Fruit fly (Drosophila melanogaster) whole organism, embryonic: ENCODE measurements around the gene Pdhb.

Experiments used
- Blimp-1 ChIP-seq: fragments of 200-800 bp; sonication (Bioruptor generic); optimal IDR thresholded peaks from 3 replicates; lab custom pipeline; 2018; ENCODE audit warnings: missing biosample characterization, missing genetic modification characterization, mild to moderate bottlenecking, moderate library complexity, missing genetic modification reagents
- Bteb2 ChIP-seq: fragments of 200-800 bp; sonication (Bioruptor generic); optimal IDR thresholded peaks from 2 replicates; lab custom pipeline; 2016; ENCODE audit warnings: missing biosample characterization, missing genetic modification characterization
- CG10366 ChIP-seq: fragments of 200-800 bp; sonication (Bioruptor generic); IDR thresholded peaks from 2 replicates; pipeline ENCODE4 v1.3.6; 2022; ENCODE audit warnings: missing biosample characterization, missing genetic modification characterization
- CG11093 ChIP-seq: fragments of 200-800 bp; sonication (Bioruptor generic); IDR thresholded peaks from 3 replicates; pipeline ENCODE4 v1.3.6; 2022; ENCODE audit warnings: missing biosample characterization, missing genetic modification characterization
- CG14965 ChIP-seq: fragments of 200-800 bp; sonication (Bioruptor generic); optimal IDR thresholded peaks from 2 replicates; lab custom pipeline; 2016; ENCODE audit warnings: missing biosample characterization, missing genetic modification characterization, borderline replicate concordance
- CG15479 ChIP-seq: fragments of 200-800 bp; sonication (Bioruptor generic); optimal IDR thresholded peaks from 3 replicates; lab custom pipeline; 2019; ENCODE audit warnings: missing biosample characterization, mild to moderate bottlenecking, missing genetic modification characterization, moderate library complexity
- CG18262 ChIP-seq: fragments of 200-800 bp; optimal IDR thresholded peaks from 3 replicates; lab custom pipeline; 2019; ENCODE audit warnings: missing biosample characterization, mild to moderate bottlenecking, missing genetic modification characterization, moderate library complexity
- CG18619 ChIP-seq: fragments of 200-800 bp; sonication (Bioruptor generic); optimal IDR thresholded peaks from 3 replicates; lab custom pipeline; 2017; ENCODE audit warnings: missing biosample characterization, mild to moderate bottlenecking, missing genetic modification characterization
- CG2202 ChIP-seq: fragments of 200-800 bp; sonication (Bioruptor generic); optimal IDR thresholded peaks from 2 replicates; lab custom pipeline; 2018; ENCODE audit warnings: missing biosample characterization, mild to moderate bottlenecking, missing genetic modification characterization
- CG30020 ChIP-seq: fragments of 200-800 bp; optimal IDR thresholded peaks from 2 replicates; lab custom pipeline; 2019; ENCODE audit warnings: missing biosample characterization, mild to moderate bottlenecking, missing genetic modification characterization, moderate library complexity
- CG32767 ChIP-seq: fragments of 200-800 bp; sonication (Bioruptor generic); IDR thresholded peaks from 2 replicates; pipeline ENCODE4 v1.3.6; 2022; ENCODE audit warnings: missing biosample characterization, missing genetic modification characterization
- CG4360 ChIP-seq: fragments of 200-800 bp; sonication (Bioruptor generic); IDR thresholded peaks from 2 replicates; pipeline ENCODE4 v1.3.6; 2022; ENCODE audit warnings: missing biosample characterization, missing genetic modification characterization
- CG4707 ChIP-seq: fragments of 200-800 bp; sonication (Bioruptor generic); optimal IDR thresholded peaks from 2 replicates; lab custom pipeline; 2018; ENCODE audit warnings: missing biosample characterization, mild to moderate bottlenecking, missing genetic modification characterization, moderate library complexity
- CG6272 ChIP-seq: fragments of 200-800 bp; sonication (Bioruptor generic); IDR thresholded peaks from 2 replicates; pipeline ENCODE4 v1.3.6; 2022; ENCODE audit warnings: missing biosample characterization, missing genetic modification characterization
- CG7987 ChIP-seq: fragments of 200-800 bp; sonication (Bioruptor generic); optimal IDR thresholded peaks from 2 replicates; lab custom pipeline; 2018; ENCODE audit warnings: missing biosample characterization, mild to moderate bottlenecking, missing genetic modification characterization, moderate library complexity
- CG8290 ChIP-seq, 3 experiments: fragments of 200-800 bp; sonication (Bioruptor generic); optimal IDR thresholded peaks; 2 replicates each; lab custom pipeline; 2016 to 2019; ENCODE audit warnings: missing biosample characterization in 3 of 3, missing genetic modification characterization in 3 of 3, mild to moderate bottlenecking in 2 of 3, moderate library complexity in 1 of 3
- CG9215 ChIP-seq: fragments of 200-800 bp; sonication (Bioruptor generic); IDR thresholded peaks from 2 replicates; pipeline ENCODE4 v1.3.6; 2022; ENCODE audit warnings: missing biosample characterization, missing genetic modification characterization
- Deaf1 ChIP-seq: fragments of 200-800 bp; optimal IDR thresholded peaks from 3 replicates; lab custom pipeline; 2019; ENCODE audit warnings: missing biosample characterization, mild to moderate bottlenecking, missing genetic modification characterization, moderate library complexity
- E2f2 ChIP-seq: fragments of 200-800 bp; sonication (Bioruptor generic); IDR thresholded peaks from 2 replicates; pipeline ENCODE4 v1.3.6; 2022; ENCODE audit warnings: missing biosample characterization, missing genetic modification characterization
- HmgD ChIP-seq: fragments of 200-800 bp; sonication (Bioruptor generic); optimal IDR thresholded peaks from 3 replicates; lab custom pipeline; 2016; ENCODE audit warnings: missing biosample characterization, missing genetic modification characterization
- HmgZ ChIP-seq: fragments of 200-800 bp; sonication (Bioruptor generic); optimal IDR thresholded peaks from 2 replicates; lab custom pipeline; 2018; ENCODE audit warnings: missing biosample characterization, mild to moderate bottlenecking, missing genetic modification characterization
- Hr3 ChIP-seq: fragments of 200-800 bp; sonication (Bioruptor generic); optimal IDR thresholded peaks from 3 replicates; lab custom pipeline; 2016; ENCODE audit warnings: missing biosample characterization, missing genetic modification characterization
- Nf-YC ChIP-seq: fragments of 200-800 bp; optimal IDR thresholded peaks from 3 replicates; lab custom pipeline; 2019; ENCODE audit warnings: missing biosample characterization, mild to moderate bottlenecking, missing genetic modification characterization, moderate library complexity
- Sox100B ChIP-seq: fragments of 200-800 bp; sonication (Bioruptor generic); optimal IDR thresholded peaks from 3 replicates; lab custom pipeline; 2018; ENCODE audit warnings: missing biosample characterization, mild to moderate bottlenecking, missing genetic modification characterization
- Taf1 ChIP-seq: fragments of 200-800 bp; sonication (Bioruptor generic); IDR thresholded peaks from 2 replicates; pipeline ENCODE4 v1.3.6; 2022; ENCODE audit warnings: missing biosample characterization, missing genetic modification characterization
- abd-A ChIP-seq: fragments of 200-800 bp; sonication (Bioruptor generic); optimal IDR thresholded peaks from 3 replicates; lab custom pipeline; 2019; ENCODE audit warnings: missing biosample characterization, mild to moderate bottlenecking, missing genetic modification characterization, moderate library complexity
- bbx ChIP-seq: fragments of 200-800 bp; sonication (Bioruptor generic); IDR thresholded peaks from 2 replicates; pipeline ENCODE4 v1.3.6; 2022; ENCODE audit warnings: missing biosample characterization, missing genetic modification characterization; ENCODE audit not compliant: partially characterized antibody
- bcd ChIP-seq: fragments of 200-800 bp; sonication (Bioruptor generic); optimal IDR thresholded peaks from 2 replicates; lab custom pipeline; 2017; ENCODE audit warnings: missing biosample characterization, mild to moderate bottlenecking, missing genetic modification characterization
- dan ChIP-seq: fragments of 200-800 bp; sonication (Bioruptor generic); IDR thresholded peaks from 2 replicates; pipeline ENCODE4 v1.3.6; 2022; ENCODE audit warnings: missing biosample characterization, missing genetic modification characterization
- ems ChIP-seq: fragments of 200-800 bp; sonication (Bioruptor generic); optimal IDR thresholded peaks from 3 replicates; lab custom pipeline; 2016; ENCODE audit warnings: missing biosample characterization, missing genetic modification characterization
- ham ChIP-seq: fragments of 200-800 bp; sonication (Bioruptor generic); IDR thresholded peaks from 2 replicates; pipeline ENCODE4 v1.3.6; 2022; ENCODE audit warnings: missing biosample characterization, missing genetic modification characterization
- her ChIP-seq: fragments of 200-800 bp; sonication (Bioruptor generic); optimal IDR thresholded peaks from 2 replicates; lab custom pipeline; 2016; ENCODE audit warnings: missing biosample characterization, missing genetic modification characterization
- hth ChIP-seq: fragments of >200 bp; optimal IDR thresholded peaks from 2 replicates; lab custom pipeline; 2017; ENCODE audit warnings: inconsistent platforms
- insv ChIP-seq, 2 experiments: fragments of 200-800 bp; sonication (Bioruptor generic); optimal IDR thresholded peaks; 3 replicates each; lab custom pipeline; 2016 to 2018; ENCODE audit warnings: missing biosample characterization in 2 of 2, missing genetic modification characterization in 2 of 2
- klu ChIP-seq: fragments of 200-800 bp; sonication (Bioruptor generic); IDR thresholded peaks from 2 replicates; pipeline ENCODE4 v1.3.6; 2022; ENCODE audit warnings: missing biosample characterization, missing genetic modification characterization
- kni ChIP-seq: fragments of 200-800 bp; sonication (Bioruptor generic); optimal IDR thresholded peaks from 3 replicates; lab custom pipeline; 2017; ENCODE audit warnings: mild to moderate bottlenecking, missing biosample characterization, missing genetic modification reagents, missing genetic modification characterization
- mam ChIP-seq: fragments of 200-800 bp; sonication (Bioruptor generic); optimal IDR thresholded peaks from 3 replicates; lab custom pipeline; 2016; ENCODE audit warnings: missing biosample characterization, missing genetic modification characterization
- mirr ChIP-seq: fragments of 200-800 bp; sonication (Bioruptor generic); optimal IDR thresholded peaks from 3 replicates; lab custom pipeline; 2018; ENCODE audit warnings: missing biosample characterization, mild to moderate bottlenecking, missing genetic modification characterization
- pita ChIP-seq: fragments of 200-800 bp; sonication (Bioruptor generic); optimal IDR thresholded peaks from 2 replicates; lab custom pipeline; 2017; ENCODE audit warnings: missing biosample characterization, mild to moderate bottlenecking, missing genetic modification characterization
- pros ChIP-seq: fragments of 200-800 bp; sonication (Bioruptor generic); optimal IDR thresholded peaks from 3 replicates; lab custom pipeline; 2019; ENCODE audit warnings: missing biosample characterization, mild to moderate bottlenecking, missing genetic modification characterization, moderate library complexity
- sc ChIP-seq, 3 experiments: fragments of >200 bp in 2 of 3; fragments of 200-800 bp in 1 of 3; sonication (Bioruptor generic) in 1 of 3; optimal IDR thresholded peaks; 2 replicates in 2 of 3; 3 replicates in 1 of 3; lab custom pipeline; 2017; ENCODE audit warnings: mild to moderate bottlenecking in 1 of 3, missing biosample characterization in 1 of 3, missing genetic modification characterization in 1 of 3, missing genetic modification reagents in 1 of 3
- sd ChIP-seq: fragments of 200-800 bp; sonication (Bioruptor generic); optimal IDR thresholded peaks from 3 replicates; lab custom pipeline; 2018; ENCODE audit warnings: missing biosample characterization, mild to moderate bottlenecking, missing genetic modification characterization, moderate library complexity
- sens-2 ChIP-seq: fragments of 200-800 bp; sonication (Bioruptor generic); IDR thresholded peaks from 2 replicates; pipeline ENCODE4 v1.3.6; 2022; ENCODE audit warnings: missing biosample characterization, missing genetic modification characterization
- tio ChIP-seq: fragments of 200-800 bp; sonication (Bioruptor generic); optimal IDR thresholded peaks from 2 replicates; lab custom pipeline; 2017; ENCODE audit warnings: missing biosample characterization, missing genetic modification characterization, inconsistent platforms
- trem ChIP-seq: fragments of 200-800 bp; optimal IDR thresholded peaks from 3 replicates; lab custom pipeline; 2019; ENCODE audit warnings: missing biosample characterization, mild to moderate bottlenecking, missing genetic modification characterization, moderate library complexity
- twi ChIP-seq: fragments of 200-800 bp; optimal IDR thresholded peaks from 2 replicates; lab custom pipeline; 2019; ENCODE audit warnings: missing biosample characterization, mild to moderate bottlenecking, missing genetic modification characterization, moderate library complexity
- usp ChIP-seq: fragments of >200 bp; optimal IDR thresholded peaks from 2 replicates; lab custom pipeline; 2017; ENCODE audit warnings: missing biosample characterization, missing genetic modification characterization
- vnd ChIP-seq: fragments of 200-800 bp; sonication (Bioruptor generic); IDR thresholded peaks from 3 replicates; pipeline ENCODE4 v1.3.6; 2022; ENCODE audit warnings: missing biosample characterization, missing genetic modification characterization; ENCODE audit not compliant: partially characterized antibody
- vvl ChIP-seq: fragments of 200-800 bp; sonication (Bioruptor generic); IDR thresholded peaks from 2 replicates; pipeline ENCODE4 v1.3.6; 2022; ENCODE audit warnings: missing biosample characterization, missing genetic modification characterization

Pdhb gene

dm6 chr3R:29069208-29070072 lies 43.4 kb upstream of the Pdhb start (continued):
- TF ChIP-seq sd (tag; lab: Kevin White, UChicago) (no peak), Blimp-1 (GFP tag; lab: Kevin White, UChicago) (no peak), Deaf1 (tag; lab: Kevin White, UChicago) (peak; percentile 5), her (no peak), usp (no peak), CG18619 (no peak), ham (GFP tag; lab: Robert Waterston, UW) (no peak), CG30020 (tag; lab: Kevin White, UChicago) (no peak), bcd (GFP tag; lab: Kevin White, UChicago) (no peak), CG4707 (GFP tag; lab: Kevin White, UChicago) (no peak), HmgD (GFP tag; lab: Kevin White, UChicago) (no peak), CG11093 (GFP tag; lab: Robert Waterston, UW) (no peak), trem (tag; lab: Kevin White, UChicago) (peak; percentile 8), dan (no peak), abd-A (tag; lab: Kevin White, UChicago) (peak; percentile 75), vnd (no peak), pita (GFP tag; lab: Kevin White, UChicago) (no peak), E2f2 (GFP tag; lab: Robert Waterston, UW) (no peak), Bteb2 (GFP tag; lab: Kevin White, UChicago) (no peak), CG15479 (GFP tag; lab: Kevin White, UChicago) (peak; percentile 0), mirr (GFP tag; lab: Kevin White, UChicago) (no peak), CG14965 (no peak), klu (no peak), Taf1 (GFP tag; lab: Robert Waterston, UW) (no peak), tio (GFP tag; lab: Kevin White, UChicago) (no peak), Sox100B (GFP tag; lab: Kevin White, UChicago) (no peak), CG32767 (GFP tag; lab: Robert Waterston, UW) (0 out of 2 replicates have a peak, but pooled peaks have one; percentile 32), CG7987 (GFP tag; lab: Kevin White, UChicago) (no peak), CG4360 (GFP tag; lab: Robert Waterston, UW) (peak; percentile 91), insv (GFP tag; optimal IDR thresholded peaks at IDR 0.05; lab: Kevin White, UChicago) (peak in 1 of 2 experiments; percentile 6), hth (lab: Kevin White, UChicago) (no peak), CG2202 (tag; lab: Kevin White, UChicago) (no peak), Hr3 (GFP tag; lab: Kevin White, UChicago) (no peak), CG9215 (GFP tag; lab: Robert Waterston, UW) (no peak), vvl (GFP tag; lab: Robert Waterston, UW) (no peak), Nf-YC (tag; lab: Kevin White, UChicago) (no peak), sens-2 (GFP tag; lab: Robert Waterston, UW) (no peak), ems (GFP tag; lab: Kevin White, UChicago) (no peak), pros (peak; percentile 19), sc (optimal IDR thresholded peaks at IDR 0.05; lab: Kevin White, UChicago) (no peak), sc (GFP tag; optimal IDR thresholded peaks at IDR 0.05; lab: Kevin White, UChicago) (no peak), CG8290 (GFP tag; optimal IDR thresholded peaks at IDR 0.05; lab: Kevin White, UChicago) (no peak), CG8290 (tag; optimal IDR thresholded peaks at IDR 0.05; lab: Kevin White, UChicago) (no peak), CG18262 (no peak), CG6272 (no peak), twi (no peak), mam (GFP tag; lab: Kevin White, UChicago) (no peak), kni (GFP tag; lab: Kevin White, UChicago) (no peak), CG10366 (GFP tag; lab: Robert Waterston, UW) (0 out of 2 replicates have a peak, but pooled peaks have one; percentile 0), bbx (GFP tag; lab: Robert Waterston, UW) (0 out of 2 replicates have a peak, but pooled peaks have one; percentile 11), HmgZ (tag; lab: Kevin White, UChicago) (no peak)
